Worm (Caenorhabditis elegans) whole organism, young adult: ENCODE data around the gene evl-14.

ENCODE experiments used
- B0261.1 ChIP-seq: sonication (generic microtip); optimal IDR thresholded peaks from 2 replicates; lab custom pipeline; 2016; ENCODE audit warnings: mild to moderate bottlenecking, missing genetic modification characterization, moderate library complexity, missing compliant biosample characterization
- C06A6.2 ChIP-seq: fragments of 200-800 bp; sonication (Bioruptor generic); conservative IDR thresholded peaks from 2 replicates; pipeline ENCODE4 v1.3.6; 2022; ENCODE audit warnings: missing genetic modification characterization, missing compliant biosample characterization
- F23B12.7 ChIP-seq: sonication (generic microtip); optimal IDR thresholded peaks from 2 replicates; lab custom pipeline; 2017; ENCODE audit warnings: missing genetic modification characterization, mild to moderate bottlenecking, missing compliant biosample characterization, antibody characterized with exemption, moderate library complexity; ENCODE audit not compliant: insufficient read depth
- F37B4.10 ChIP-seq: fragments of 200-800 bp; sonication (Bioruptor generic); IDR thresholded peaks from 2 replicates; pipeline ENCODE4 v1.3.6; 2022; ENCODE audit warnings: missing genetic modification characterization, missing compliant biosample characterization
- F52B5.7 ChIP-seq: sonication (generic microtip); optimal IDR thresholded peaks from 2 replicates; lab custom pipeline; 2016; ENCODE audit warnings: mild to moderate bottlenecking, missing genetic modification characterization, missing compliant biosample characterization
- F57A8.1 ChIP-seq: fragments of 200-800 bp; sonication (Bioruptor generic); optimal IDR thresholded peaks from 2 replicates; lab custom pipeline; 2018; ENCODE audit warnings: mild to moderate bottlenecking, missing genetic modification characterization, moderate library complexity, missing compliant biosample characterization
- F57C9.4 ChIP-seq: sonication (generic microtip); optimal IDR thresholded peaks from 2 replicates; lab custom pipeline; 2017; ENCODE audit warnings: mild to moderate bottlenecking, missing genetic modification characterization, missing compliant biosample characterization
- K11D2.4 ChIP-seq: fragments of 200-800 bp; sonication (Bioruptor generic); IDR thresholded peaks from 2 replicates; pipeline ENCODE4 v1.3.6; 2022; ENCODE audit warnings: missing genetic modification reagents, missing genetic modification characterization, missing compliant biosample characterization
- K12H6.12 ChIP-seq: fragments of 200-800 bp; sonication (Bioruptor generic); optimal IDR thresholded peaks from 2 replicates; lab custom pipeline; 2018; ENCODE audit warnings: mild to moderate bottlenecking, missing genetic modification characterization, missing compliant biosample characterization
- T07F8.4 ChIP-seq: sonication (generic microtip); optimal IDR thresholded peaks from 2 replicates; lab custom pipeline; 2016; ENCODE audit warnings: mild to moderate bottlenecking, missing genetic modification characterization, moderate library complexity, missing compliant biosample characterization
- Y53F4B.3 ChIP-seq: fragments of 200-800 bp; sonication (Bioruptor generic); IDR thresholded peaks from 2 replicates; pipeline ENCODE4 v1.3.6; 2022; ENCODE audit warnings: missing genetic modification reagents, missing genetic modification characterization, missing compliant biosample characterization
- Y53G8AR.9 ChIP-seq: fragments of 200-800 bp; sonication (Bioruptor generic); conservative IDR thresholded peaks from 2 replicates; pipeline ENCODE4 v1.3.6; 2022; ENCODE audit warnings: missing genetic modification reagents, missing genetic modification characterization, missing compliant biosample characterization
- Y56A3A.18 ChIP-seq: fragments of 200-800 bp; sonication (Bioruptor generic); IDR thresholded peaks from 2 replicates; pipeline ENCODE4 v1.3.6; 2022; ENCODE audit warnings: missing genetic modification reagents, missing genetic modification characterization, missing compliant biosample characterization
- aptf-3 ChIP-seq: fragments of 200-800 bp; sonication (Bioruptor generic); IDR thresholded peaks from 2 replicates; pipeline ENCODE4 v1.3.6; 2022; ENCODE audit warnings: missing genetic modification characterization, missing compliant biosample characterization
- attf-3 ChIP-seq: fragments of 200-800 bp; sonication (Bioruptor generic); conservative IDR thresholded peaks from 2 replicates; pipeline ENCODE4 v1.3.6; 2022; ENCODE audit warnings: missing genetic modification reagents, missing genetic modification characterization, missing compliant biosample characterization
- attf-6 ChIP-seq: fragments of 200-800 bp; sonication (Bioruptor generic); IDR thresholded peaks from 2 replicates; pipeline ENCODE4 v1.3.6; 2022; ENCODE audit warnings: missing genetic modification reagents, missing genetic modification characterization, missing compliant biosample characterization
- bed-1 ChIP-seq: fragments of 200-800 bp; sonication (Bioruptor generic); IDR thresholded peaks from 2 replicates; pipeline ENCODE4 v1.3.6; 2022; ENCODE audit warnings: missing genetic modification reagents, missing genetic modification characterization, missing compliant biosample characterization
- ceh-100 ChIP-seq: fragments of 200-800 bp; sonication (Bioruptor generic); IDR thresholded peaks from 2 replicates; pipeline ENCODE4 v1.3.6; 2022; ENCODE audit warnings: missing genetic modification reagents, missing genetic modification characterization, missing compliant biosample characterization
- ceh-40 ChIP-seq: fragments of 200-800 bp; sonication (Bioruptor generic); IDR thresholded peaks from 2 replicates; pipeline ENCODE4 v1.3.6; 2022; ENCODE audit warnings: missing genetic modification characterization, missing compliant biosample characterization
- ceh-79 ChIP-seq: sonication (generic microtip); optimal IDR thresholded peaks from 2 replicates; lab custom pipeline; 2017; ENCODE audit warnings: mild to moderate bottlenecking, missing genetic modification characterization, missing compliant biosample characterization
- ceh-91 ChIP-seq: fragments of 200-800 bp; sonication (Bioruptor generic); IDR thresholded peaks from 2 replicates; pipeline ENCODE4 v1.3.6; 2022; ENCODE audit warnings: missing genetic modification reagents, missing genetic modification characterization, missing compliant biosample characterization
- efl-1 ChIP-seq: fragments of 150-350 bp; optimal IDR thresholded peaks from 2 replicates; lab custom pipeline; 2014; ENCODE audit warnings: missing biosample characterization, missing genetic modification reagents, missing genetic modification characterization
- ekl-4 ChIP-seq: fragments of 200-800 bp; sonication (Bioruptor generic); IDR thresholded peaks from 2 replicates; pipeline ENCODE4 v1.3.6; 2022; ENCODE audit warnings: missing genetic modification reagents, missing genetic modification characterization, missing compliant biosample characterization
- ets-4 ChIP-seq: fragments of 200-800 bp; sonication (Bioruptor generic); optimal IDR thresholded peaks from 2 replicates; lab custom pipeline; 2018; ENCODE audit warnings: mild to moderate bottlenecking, missing genetic modification characterization, missing compliant biosample characterization
- hlh-12 ChIP-seq: sonication (generic microtip); optimal IDR thresholded peaks from 2 replicates; lab custom pipeline; 2016; ENCODE audit warnings: missing genetic modification characterization, missing compliant biosample characterization
- hmg-20 ChIP-seq: fragments of 200-800 bp; sonication (Bioruptor generic); IDR thresholded peaks from 2 replicates; pipeline ENCODE4 v1.3.6; 2022; ENCODE audit warnings: missing genetic modification reagents, missing genetic modification characterization, missing compliant biosample characterization
- let-526 ChIP-seq: fragments of 200-800 bp; sonication (Bioruptor generic); IDR thresholded peaks from 2 replicates; pipeline ENCODE4 v1.3.6; 2022; ENCODE audit warnings: missing genetic modification reagents, missing genetic modification characterization, missing compliant biosample characterization
- lin-40 ChIP-seq: sonication (generic microtip); optimal IDR thresholded peaks from 2 replicates; lab custom pipeline; 2016; ENCODE audit warnings: missing genetic modification characterization, mild to moderate bottlenecking, missing compliant biosample characterization, missing genotype, missing genetic modification reagents
- lsl-1 ChIP-seq: fragments of 200-800 bp; sonication (Bioruptor generic); optimal IDR thresholded peaks from 2 replicates; lab custom pipeline; 2018; ENCODE audit warnings: mild to moderate bottlenecking, missing genetic modification characterization, moderate library complexity, missing compliant biosample characterization
- madf-3 ChIP-seq: fragments of 200-800 bp; sonication (Bioruptor generic); IDR thresholded peaks from 2 replicates; pipeline ENCODE4 v1.3.6; 2022; ENCODE audit warnings: missing genetic modification reagents, missing genetic modification characterization, missing compliant biosample characterization
- madf-6 ChIP-seq: fragments of 200-800 bp; sonication (Bioruptor generic); IDR thresholded peaks from 2 replicates; pipeline ENCODE4 v1.3.6; 2022; ENCODE audit warnings: missing genetic modification reagents, missing genetic modification characterization, missing compliant biosample characterization
- nhr-179 ChIP-seq: sonication (generic microtip); optimal IDR thresholded peaks from 2 replicates; lab custom pipeline; 2016; ENCODE audit warnings: mild to moderate bottlenecking, missing genetic modification characterization, missing compliant biosample characterization
- nhr-27 ChIP-seq: fragments of 200-800 bp; sonication (Bioruptor generic); optimal IDR thresholded peaks from 2 replicates; lab custom pipeline; 2018; ENCODE audit warnings: mild to moderate bottlenecking, missing genetic modification characterization, moderate library complexity, missing compliant biosample characterization
- nhr-80 ChIP-seq: sonication (generic microtip); optimal IDR thresholded peaks from 2 replicates; lab custom pipeline; 2016; ENCODE audit warnings: missing genetic modification characterization, missing compliant biosample characterization
- pbrm-1 ChIP-seq: fragments of 200-800 bp; sonication (Bioruptor generic); IDR thresholded peaks from 2 replicates; pipeline ENCODE4 v1.3.6; 2022; ENCODE audit warnings: missing genetic modification reagents, missing genetic modification characterization, missing compliant biosample characterization
- rec-8 ChIP-seq, 2 experiments: sonication (generic microtip); optimal IDR thresholded peaks; 2 replicates each; lab custom pipeline; 2016; ENCODE audit warnings: mild to moderate bottlenecking in 2 of 2, missing genetic modification characterization in 2 of 2, missing genetic modification reagents in 2 of 2, missing genotype in 2 of 2, missing biosample characterization in 1 of 2, missing compliant biosample characterization in 1 of 2, moderate library complexity in 1 of 2
- rpc-1 ChIP-seq, 2 experiments: fragments of 150-350 bp in 1 of 2; sonication (generic microtip) in 1 of 2; optimal IDR thresholded peaks; 2 replicates each; lab custom pipeline; 2014 to 2018; ENCODE audit warnings: missing biosample characterization in 1 of 2, missing genetic modification characterization in 1 of 2, missing genetic modification reagents in 1 of 2, missing genotype in 1 of 2
- snpc-1.1 ChIP-seq: sonication (generic microtip); optimal IDR thresholded peaks from 2 replicates; lab custom pipeline; 2017; ENCODE audit warnings: missing genetic modification characterization, mild to moderate bottlenecking, missing compliant biosample characterization, antibody characterized with exemption, moderate library complexity, missing genotype, missing genetic modification reagents; ENCODE audit not compliant: insufficient read depth
- snpc-3.4 ChIP-seq: sonication (generic microtip); optimal IDR thresholded peaks from 2 replicates; lab custom pipeline; 2017; ENCODE audit warnings: missing genetic modification characterization, mild to moderate bottlenecking, missing compliant biosample characterization, antibody characterized with exemption, moderate library complexity, missing genotype, missing genetic modification reagents
- snpc-4 ChIP-seq, 5 experiments: fragments of 150-350 bp in 1 of 5; sonication (generic microtip) in 4 of 5; optimal IDR thresholded peaks; 2 replicates each; lab custom pipeline; 2014 to 2018; ENCODE audit warnings: missing genetic modification characterization in 5 of 5, missing biosample characterization in 3 of 5, antibody characterized with exemption in 2 of 5, mild to moderate bottlenecking in 2 of 5, missing compliant biosample characterization in 2 of 5, missing genotype in 2 of 5, moderate library complexity in 2 of 5, missing genetic modification reagents in 1 of 5
- sptf-2 ChIP-seq: fragments of 200-800 bp; sonication (Bioruptor generic); optimal IDR thresholded peaks from 2 replicates; lab custom pipeline; 2018; ENCODE audit warnings: mild to moderate bottlenecking, missing genetic modification characterization, missing compliant biosample characterization
- tbx-9 ChIP-seq: sonication (generic microtip); optimal IDR thresholded peaks from 2 replicates; lab custom pipeline; 2016; ENCODE audit warnings: borderline replicate concordance, missing genetic modification characterization, inconsistent platforms, missing compliant biosample characterization
- tlf-1 ChIP-seq: fragments of 200-800 bp; sonication (Bioruptor generic); optimal IDR thresholded peaks from 2 replicates; lab custom pipeline; 2018; ENCODE audit warnings: mild to moderate bottlenecking, missing genetic modification characterization, missing compliant biosample characterization
- zfh-2 ChIP-seq: fragments of 200-800 bp; sonication (Bioruptor generic); conservative IDR thresholded peaks from 2 replicates; pipeline ENCODE4 v1.3.6; 2022; ENCODE audit warnings: missing genetic modification reagents, missing genetic modification characterization, missing compliant biosample characterization
- ztf-25 ChIP-seq: fragments of 200-800 bp; sonication (Bioruptor generic); IDR thresholded peaks from 2 replicates; pipeline ENCODE4 v1.3.6; 2022; ENCODE audit warnings: missing genetic modification reagents, missing genetic modification characterization, missing compliant biosample characterization
- ztf-3 ChIP-seq: fragments of 200-800 bp; sonication (Bioruptor generic); optimal IDR thresholded peaks from 2 replicates; lab custom pipeline; 2018; ENCODE audit warnings: mild to moderate bottlenecking, missing genetic modification characterization, missing compliant biosample characterization

The evl-14 gene

DNA sequence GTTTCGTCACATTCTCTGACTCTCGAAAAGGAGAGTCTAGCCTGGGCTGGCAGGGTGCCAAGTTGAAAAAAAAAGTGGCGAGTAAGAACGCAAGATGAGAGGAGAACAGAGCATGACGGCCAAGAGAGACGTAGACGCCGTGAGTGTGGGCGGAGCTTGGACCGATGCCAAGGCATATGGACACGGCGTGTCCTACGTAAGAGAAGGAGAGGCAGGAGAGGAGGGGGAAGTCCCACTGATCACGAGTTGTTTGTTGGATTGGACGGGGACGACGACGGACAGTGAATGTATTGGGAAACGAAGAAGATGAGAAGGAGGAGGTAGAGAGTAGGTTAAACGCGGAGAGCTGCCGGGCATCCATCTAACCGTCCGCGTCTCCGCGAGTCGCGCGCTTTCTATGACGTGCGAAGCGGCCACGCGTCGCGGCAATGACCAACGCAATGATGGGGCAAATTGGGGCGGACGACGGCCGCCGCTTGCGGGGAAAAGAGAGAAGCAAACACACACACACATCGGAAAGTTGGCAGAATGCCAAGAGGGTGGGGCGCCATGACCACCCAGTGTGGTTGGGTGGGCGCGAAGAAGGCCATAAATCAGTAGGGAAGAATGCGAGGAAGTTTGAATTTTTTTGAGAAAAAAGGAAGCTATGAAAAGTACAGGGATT is 30.8 kb downstream of the evl-14 start (continued):
- TF ChIP-seq ekl-4 (GFP tag; lab: Robert Waterston, UW) (peak; percentile 94), ceh-91 (GFP tag; lab: Robert Waterston, UW) (0 out of 2 replicates have a peak, but pooled peaks have one; percentile 25), ztf-3 (GFP tag; lab: Kevin White, UChicago) (peak; percentile 93), snpc-4 (GFP tag; optimal IDR thresholded peaks at IDR 0.05; lab: Kevin White, UChicago) (peak; percentile 2), snpc-4 (tag; optimal IDR thresholded peaks at IDR 0.05; lab: Kevin White, UChicago) (peak in 3 of 4 experiments; percentile 76 to 88 (median 86)), lsl-1 (no peak), nhr-80 (tag; lab: Kevin White, UChicago) (peak; percentile 98), nhr-27 (tag; lab: Kevin White, UChicago) (no peak), F37B4.10 (no peak), F52B5.7 (tag; lab: Kevin White, UChicago) (peak; percentile 68), lin-40 (tag; lab: Kevin White, UChicago) (peak; percentile 99), snpc-3.4 (tag; lab: Kevin White, UChicago) (peak; percentile 1), Y56A3A.18 (peak; percentile 92), F57C9.4 (tag; lab: Kevin White, UChicago) (no peak), aptf-3 (GFP tag; lab: Robert Waterston, UW) (0 out of 2 replicates have a peak, but pooled peaks have one; percentile 23), hlh-12 (tag; lab: Kevin White, UChicago) (no peak), F23B12.7 (tag; lab: Kevin White, UChicago) (no peak), K11D2.4 (peak; percentile 96), attf-3 (GFP tag; lab: Robert Waterston, UW) (no peak), efl-1 (GFP tag; lab: Kevin White, UChicago) (no peak), pbrm-1 (peak; percentile 92), T07F8.4 (tag; lab: Kevin White, UChicago) (peak; percentile 13), ets-4 (GFP tag; lab: Kevin White, UChicago) (peak; percentile 58), rpc-1 (optimal IDR thresholded peaks at IDR 0.05; lab: Kevin White, UChicago) (no peak), rpc-1 (tag; optimal IDR thresholded peaks at IDR 0.05; lab: Kevin White, UChicago) (no peak), ztf-25 (GFP tag; lab: Robert Waterston, UW) (no peak), Y53G8AR.9 (GFP tag; lab: Robert Waterston, UW) (peak; percentile 92), snpc-1.1 (tag; lab: Kevin White, UChicago) (no peak), let-526 (GFP tag; lab: Robert Waterston, UW) (peak; percentile 68), sptf-2 (GFP tag; lab: Kevin White, UChicago) (no peak), bed-1 (GFP tag; lab: Robert Waterston, UW) (0 out of 2 replicates have a peak, but pooled peaks have one; percentile 20), madf-6 (GFP tag; lab: Robert Waterston, UW) (no peak), C06A6.2 (GFP tag; lab: Robert Waterston, UW) (peak; percentile 99), tbx-9 (tag; lab: Kevin White, UChicago) (no peak), F57A8.1 (GFP tag; lab: Kevin White, UChicago) (peak; percentile 34), ceh-100 (GFP tag; lab: Robert Waterston, UW) (peak; percentile 78), nhr-179 (tag; lab: Kevin White, UChicago) (no peak), B0261.1 (tag; lab: Kevin White, UChicago) (peak; percentile 25), hmg-20 (GFP tag; lab: Robert Waterston, UW) (peak; percentile 66; the same call in 1 of the 2 replicates), attf-6 (GFP tag; lab: Robert Waterston, UW) (no peak), zfh-2 (peak; percentile 100), K12H6.12 (peak; percentile 99), rec-8 (tag; optimal IDR thresholded peaks at IDR 0.05; lab: Kevin White, UChicago) (no peak), Y53F4B.3 (GFP tag; lab: Robert Waterston, UW) (no peak), madf-3 (GFP tag; lab: Robert Waterston, UW) (peak; percentile 87), ceh-79 (no peak), ceh-40 (GFP tag; lab: Robert Waterston, UW) (no peak), tlf-1 (GFP tag; lab: Kevin White, UChicago) (peak; percentile 95)
